Worm (Caenorhabditis elegans) whole organism, L4 larva: ENCODE results near the gene mre-11.
A peak's percentile ranks its signal among the peaks of the same experiment; 100 is the strongest.

Source experiments
- D1046.2 ChIP-seq: fragments of 200-800 bp; sonication (Bioruptor generic); IDR thresholded peaks from 2 replicates; pipeline ENCODE4 v1.3.6; 2022; ENCODE audit warnings: missing genetic modification characterization, missing compliant biosample characterization
- F26F4.8 ChIP-seq: fragments of 200-800 bp; sonication (Bioruptor generic); conservative IDR thresholded peaks from 2 replicates; pipeline ENCODE4 v1.3.6; 2022; ENCODE audit warnings: missing genetic modification characterization, missing compliant biosample characterization
- T20F7.1 ChIP-seq: fragments of 200-800 bp; sonication (Bioruptor generic); optimal IDR thresholded peaks from 2 replicates; lab custom pipeline; 2018; ENCODE audit warnings: mild to moderate bottlenecking, missing genetic modification characterization, missing compliant biosample characterization
- T26A8.4 ChIP-seq: fragments of 200-800 bp; sonication (Bioruptor generic); IDR thresholded peaks from 2 replicates; pipeline ENCODE4 v1.3.6; 2022; ENCODE audit warnings: missing genetic modification characterization, missing compliant biosample characterization
- Y48G9A.11 ChIP-seq: fragments of 200-800 bp; sonication (Bioruptor generic); IDR thresholded peaks from 2 replicates; pipeline ENCODE4 v1.3.6; 2022; ENCODE audit warnings: missing genetic modification reagents, missing genetic modification characterization, missing compliant biosample characterization
- Y75B8A.6 ChIP-seq: fragments of 200-800 bp; sonication (Bioruptor generic); IDR thresholded peaks from 2 replicates; pipeline ENCODE4 v1.3.6; 2022; ENCODE audit warnings: missing genetic modification reagents, missing genetic modification characterization, missing compliant biosample characterization
- aha-1 ChIP-seq: fragments of 150-350 bp; peaks from one replicate; lab custom pipeline; 2014; ENCODE audit warnings: missing biosample characterization, missing genetic modification characterization
- aly-2 ChIP-seq: sonication (generic microtip); optimal IDR thresholded peaks from 2 replicates; lab custom pipeline; 2018; ENCODE audit warnings: missing biosample characterization, missing genetic modification characterization
- ceh-44 ChIP-seq: fragments of 200-800 bp; sonication (Bioruptor generic); IDR thresholded peaks from 2 replicates; pipeline ENCODE4 v1.3.6; 2022; ENCODE audit warnings: missing genetic modification reagents, missing genetic modification characterization, missing compliant biosample characterization
- ceh-82 ChIP-seq: sonication (generic microtip); optimal IDR thresholded peaks from 2 replicates; lab custom pipeline; 2017; ENCODE audit warnings: missing biosample characterization, missing genetic modification characterization
- ctbp-1 ChIP-seq: fragments of 200-800 bp; sonication (Bioruptor generic); IDR thresholded peaks from 2 replicates; pipeline ENCODE4 v1.3.6; 2022; ENCODE audit warnings: missing genetic modification reagents, missing genetic modification characterization, missing compliant biosample characterization
- dmd-6 ChIP-seq: fragments of 200-800 bp; sonication (Bioruptor generic); IDR thresholded peaks from 2 replicates; pipeline ENCODE4 v1.3.6; 2022; ENCODE audit warnings: missing genetic modification reagents, missing genetic modification characterization, missing compliant biosample characterization
- duxl-1 ChIP-seq: sonication (generic microtip); optimal IDR thresholded peaks from 2 replicates; lab custom pipeline; 2016; ENCODE audit warnings: mild to moderate bottlenecking, missing genetic modification characterization, moderate library complexity, missing compliant biosample characterization; ENCODE audit not compliant: poor library complexity
- dve-1 ChIP-seq: sonication (generic microtip); optimal IDR thresholded peaks from 2 replicates; lab custom pipeline; 2017; ENCODE audit warnings: antibody characterized with exemption, mild to moderate bottlenecking, missing genetic modification characterization, missing compliant biosample characterization; ENCODE audit not compliant: insufficient read depth
- hlh-11 ChIP-seq: fragments of 200-800 bp; sonication (Bioruptor generic); optimal IDR thresholded peaks from 2 replicates; lab custom pipeline; 2018; ENCODE audit warnings: mild to moderate bottlenecking, missing genetic modification characterization, missing compliant biosample characterization
- lin-39 ChIP-seq: fragments of 150-350 bp; optimal IDR thresholded peaks from 2 replicates; lab custom pipeline; 2014; ENCODE audit warnings: missing biosample characterization, missing genetic modification reagents, missing genetic modification characterization
- lsy-2 ChIP-seq, 2 experiments: fragments of 150-350 bp in 1 of 2; sonication (generic microtip) in 1 of 2; optimal IDR thresholded peaks; 2 replicates each; lab custom pipeline; 2014 to 2017; ENCODE audit warnings: missing biosample characterization in 2 of 2, missing genetic modification characterization in 2 of 2
- mep-1 ChIP-seq: fragments of 150-350 bp; sonication (generic microtip); optimal IDR thresholded peaks from 3 replicates; lab custom pipeline; 2014; ENCODE audit warnings: missing biosample characterization, missing genetic modification characterization
- nhr-10 ChIP-seq: fragments of 150-350 bp; optimal IDR thresholded peaks from 2 replicates; lab custom pipeline; 2014; ENCODE audit warnings: missing biosample characterization, missing genetic modification characterization
- nhr-111 ChIP-seq: fragments of 200-800 bp; sonication (Bioruptor generic); optimal IDR thresholded peaks from 2 replicates; lab custom pipeline; 2018; ENCODE audit warnings: mild to moderate bottlenecking, missing genetic modification characterization, missing compliant biosample characterization
- nhr-28 ChIP-seq: fragments of 150-350 bp; optimal IDR thresholded peaks from 2 replicates; lab custom pipeline; 2014; ENCODE audit warnings: missing biosample characterization, missing genetic modification characterization
- nhr-42 ChIP-seq: fragments of 200-800 bp; sonication (Bioruptor generic); IDR thresholded peaks from 2 replicates; pipeline ENCODE4 v1.3.6; 2022; ENCODE audit warnings: missing genetic modification characterization, missing compliant biosample characterization
- nhr-6 ChIP-seq: fragments of 150-350 bp; optimal IDR thresholded peaks from 2 replicates; lab custom pipeline; 2014; ENCODE audit warnings: missing biosample characterization, missing genetic modification characterization
- nhr-77 ChIP-seq: fragments of 150-350 bp; optimal IDR thresholded peaks from 2 replicates; lab custom pipeline; 2014; ENCODE audit warnings: missing biosample characterization, missing genetic modification characterization
- pha-4 ChIP-seq, 2 experiments: fragments of 150-350 bp in 1 of 2; fragments of 200-800 bp in 1 of 2; sonication (Bioruptor generic) in 1 of 2; IDR thresholded peaks in 1 of 2; optimal IDR thresholded peaks in 1 of 2; 2 replicates each; pipeline versions ENCODE4 v1.3.6 to Lab custom; 2014 to 2022; ENCODE audit warnings: missing genetic modification characterization in 2 of 2, missing genetic modification reagents in 2 of 2, missing biosample characterization in 1 of 2, missing compliant biosample characterization in 1 of 2
- sdz-12 ChIP-seq: fragments of 200-800 bp; sonication (Bioruptor generic); optimal IDR thresholded peaks from 2 replicates; lab custom pipeline; 2018; ENCODE audit warnings: mild to moderate bottlenecking, missing genetic modification characterization, missing compliant biosample characterization
- spr-3 ChIP-seq: fragments of 200-800 bp; sonication (Bioruptor generic); optimal IDR thresholded peaks from 2 replicates; lab custom pipeline; 2018; ENCODE audit warnings: mild to moderate bottlenecking, missing genetic modification characterization, missing compliant biosample characterization
- unc-62 ChIP-seq, 3 experiments: fragments of 150-350 bp in 1 of 3; sonication (generic microtip); optimal IDR thresholded peaks in 2 of 3; peaks in 1 of 3; 1 replicate in 1 of 3; 2 replicates in 2 of 3; lab custom pipeline; 2014 to 2017; ENCODE audit warnings: missing biosample characterization in 3 of 3, missing genetic modification characterization in 3 of 3, missing genetic modification reagents in 3 of 3, missing genotype in 1 of 3
- zfp-3 ChIP-seq: fragments of 200-800 bp; sonication (Bioruptor generic); conservative IDR thresholded peaks from 2 replicates; pipeline ENCODE4 v1.3.6; 2022; ENCODE audit warnings: missing genetic modification reagents, missing genetic modification characterization, missing compliant biosample characterization

Gene mre-11

ce11 chrV:10715158-10716152, 21.2 kb downstream of the mre-11 start (continued):
- TF ChIP-seq unc-62 (GFP tag; optimal IDR thresholded peaks at IDR 0.05 in 1 of 2; lab: Kevin White, UChicago) (peak in 1 of 2 experiments; percentile 100), unc-62 (tag; optimal IDR thresholded peaks at IDR 0.05; lab: Kevin White, UChicago) (no peak), ceh-44 (GFP tag; lab: Robert Waterston, UW) (no peak), nhr-111 (no peak), T20F7.1 (GFP tag; lab: Kevin White, UChicago) (peak; percentile 57), lin-39 (tag; lab: Kevin White, UChicago) (no peak), duxl-1 (tag; lab: Kevin White, UChicago) (no peak), spr-3 (GFP tag; lab: Kevin White, UChicago) (peak; percentile 62)

DNA sequence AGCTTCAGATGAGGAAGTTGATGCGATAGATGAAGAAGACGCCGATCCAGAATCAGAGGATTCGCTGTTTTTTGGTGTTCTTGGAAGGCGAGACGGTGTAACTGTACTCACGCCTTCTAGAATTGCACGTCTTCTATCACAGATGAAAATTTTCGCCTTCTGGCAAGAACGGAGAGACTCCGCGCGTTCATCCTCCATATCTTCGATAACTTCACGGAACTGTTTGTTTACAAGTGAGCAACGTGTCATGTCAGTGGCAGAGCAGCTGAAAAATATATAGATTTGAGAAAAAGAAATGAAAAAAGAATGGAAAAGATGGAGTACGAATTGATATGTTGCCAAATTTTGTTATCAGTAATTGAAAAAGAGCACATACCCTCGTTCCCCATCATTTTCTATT, 22.0 kb downstream of the mre-11 start:
- peak; percentile 47; the same call in 1 of the 2 replicates for TF ChIP-seq T26A8.4 (GFP tag; lab: Robert Waterston, UW)
- no peak for TF ChIP-seq Y75B8A.6
- TF ChIP-seq dmd-6 (GFP tag; lab: Robert Waterston, UW) = peak; percentile 37; the same call in 1 of the 2 replicates
- peak; percentile 9 for TF ChIP-seq sdz-12
- TF ChIP-seq, all 104 proteins: peak for 3

DNA sequence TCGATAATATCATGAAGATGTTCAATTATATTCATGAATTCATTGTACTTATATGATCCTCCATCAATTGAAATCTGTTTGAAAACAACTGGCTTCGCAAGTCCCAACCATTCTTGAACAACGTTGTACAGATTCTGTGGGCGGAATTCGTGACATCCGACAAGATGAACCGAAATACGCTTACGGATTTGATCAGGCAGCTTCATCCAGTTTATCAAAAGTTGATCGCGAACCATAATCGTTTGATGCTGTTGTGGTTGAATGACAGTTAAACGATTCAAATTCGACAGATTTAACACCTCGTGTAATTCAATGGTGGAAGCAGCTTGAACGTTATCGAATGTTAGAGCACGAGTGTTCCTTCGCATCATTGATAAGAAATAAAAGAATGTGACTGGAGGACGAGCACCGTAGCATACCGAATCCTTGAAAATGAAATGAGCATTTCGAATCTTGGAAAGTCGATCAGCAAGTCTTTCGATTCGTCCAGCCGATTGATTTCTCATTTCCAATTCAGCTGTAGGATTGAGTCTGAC, 22.9 kb downstream of the mre-11 start:
- TF ChIP-seq ceh-82 (tag; lab: Kevin White, UChicago) (no peak), F26F4.8 (GFP tag; lab: Robert Waterston, UW) (no peak), Y48G9A.11 (GFP tag; lab: Robert Waterston, UW) (no peak), nhr-42 (GFP tag; lab: Robert Waterston, UW) (no peak), hlh-11 (tag; lab: Kevin White, UChicago) (peak; percentile 24), dve-1 (tag; lab: Kevin White, UChicago) (peak; percentile 41), unc-62 (GFP tag; optimal IDR thresholded peaks at IDR 0.05 in 1 of 2; lab: Kevin White, UChicago) (peak in 1 of 2 experiments; percentile 24), unc-62 (tag; optimal IDR thresholded peaks at IDR 0.05; lab: Kevin White, UChicago) (no peak), aha-1 (tag; lab: Kevin White, UChicago) (peak; percentile 11), nhr-28 (tag; lab: Kevin White, UChicago) (peak; percentile 40), dmd-6 (GFP tag; lab: Robert Waterston, UW) (peak; percentile 74)

- TF ChIP-seq nhr-10 (tag; lab: Kevin White, UChicago) (peak; percentile 61), nhr-77 (peak; percentile 28), aly-2 (tag; lab: Kevin White, UChicago) (peak; percentile 30), nhr-28 (tag; lab: Kevin White, UChicago) (peak; percentile 3), dve-1 (tag; lab: Kevin White, UChicago) (peak; percentile 7), lsy-2 (tag; optimal IDR thresholded peaks at IDR 0.05; lab: Kevin White, UChicago) (peak in 1 of 2 experiments; percentile 22), zfp-3 (GFP tag; lab: Robert Waterston, UW) (0 out of 2 replicates have a peak, but pooled peaks have one; percentile 6), unc-62 (GFP tag; optimal IDR thresholded peaks at IDR 0.05 in 1 of 2; lab: Kevin White, UChicago) (peak in 1 of 2 experiments; percentile 66), unc-62 (tag; optimal IDR thresholded peaks at IDR 0.05; lab: Kevin White, UChicago) (no peak), nhr-6 (tag; lab: Kevin White, UChicago) (no peak), pha-4 (GFP tag; IDR thresholded peaks at IDR 0.05; lab: Robert Waterston, UW) (peak; percentile 51; the same call in 1 of the 2 replicates), pha-4 (tag; optimal IDR thresholded peaks at IDR 0.05; lab: Kevin White, UChicago) (no peak), D1046.2 (GFP tag; lab: Robert Waterston, UW) (no peak), mep-1 (peak; percentile 40), ctbp-1 (no peak)
Observed at ce11 chrV:10712608-10712900, 24.1 kb downstream of the mre-11 start.
